Fruit fly (Drosophila melanogaster) S2 (cell line): Measurements from ENCODE around the gene CG6996.

Experiments used
- CG8478 ChIP-seq: fragments of >200 bp; optimal IDR thresholded peaks from 2 replicates; lab custom pipeline; 2018
- CTCF ChIP-seq, 2 experiments: fragments of >200 bp; optimal IDR thresholded peaks; 2 replicates each; lab custom pipeline; 2018

- no peak for TF ChIP-seq CTCF (optimal IDR thresholded peaks at IDR 0.05; lab: Kevin White, UChicago)
- no peak for TF ChIP-seq CG8478 (lab: Kevin White, UChicago)
Measured at dm6 chr3L:20178101-20178500, 29.2 kb upstream of the CG6996 start.
